Fruit fly (Drosophila melanogaster) Kc167 (cell line): ENCODE measurements around the gene ArgRS-m.

Experiments used
- Myc ChIP-seq: fragments of >200 bp; optimal IDR thresholded peaks from 2 replicates; lab custom pipeline; 2017; ENCODE audit warnings: missing external identifiers
- psq ChIP-seq: fragments of >200 bp; optimal IDR thresholded peaks from 2 replicates; lab custom pipeline; 2017; ENCODE audit warnings: missing external identifiers
- ttk ChIP-seq: sonication (Bioruptor generic); optimal IDR thresholded peaks from 2 replicates; lab custom pipeline; 2017; ENCODE audit warnings: missing external identifiers

- TF ChIP-seq Myc (lab: Kevin White, UChicago) (no peak), psq (lab: Kevin White, UChicago) (no peak), ttk (lab: Kevin White, UChicago) (no peak)
These were observed 15.5 kb downstream of the ArgRS-m start, which contains the start of gene mRpS9 for dm6 chr3R:7902313-7902872.
